Fruit fly (Drosophila melanogaster): ENCODE results near the gene CG1265.
A peak's percentile ranks its signal among the peaks of the same experiment; 100 is the strongest.

CG1265 gene

dm6 chr3L:4254301-4254834 lies at the start of gene CG1265, which contains the start of gene ago (continued):
- TF ChIP-seq az2 (GFP tag; optimal IDR thresholded peaks at IDR 0.05), result peak; percentile 3
- peak; percentile 11 for TF ChIP-seq twi (tag; optimal IDR thresholded peaks at IDR 0.05)
- peak; percentile 15; the same call in 1 of the 2 replicates for TF ChIP-seq sob (GFP tag; IDR thresholded peaks at IDR 0.05)
- TF ChIP-seq knrl (GFP tag; IDR thresholded peaks at IDR 0.05; ENCODE audit: partially characterized antibody), result 0 out of 3 replicates have a peak, but pooled peaks have one; percentile 30
- peak; percentile 82 for TF ChIP-seq NFAT (GFP tag; IDR thresholded peaks at IDR 0.05)
- no peak for TF ChIP-seq pros (GFP tag; optimal IDR thresholded peaks at IDR 0.05)
- no peak for TF ChIP-seq CG1233 (GFP tag; optimal IDR thresholded peaks at IDR 0.05)
- TF ChIP-seq CG30403 (GFP tag; optimal IDR thresholded peaks at IDR 0.05), result peak; percentile 64
- TF ChIP-seq Dbx (GFP tag; IDR thresholded peaks at IDR 0.05), result 0 out of 3 replicates have a peak, but pooled peaks have one; percentile 32
- peak; percentile 80 for TF ChIP-seq CG10543 (GFP tag; optimal IDR thresholded peaks at IDR 0.05)
- no peak for TF ChIP-seq sc (optimal IDR thresholded peaks at IDR 0.05)
- TF ChIP-seq sc (GFP tag; optimal IDR thresholded peaks at IDR 0.05), result no peak
- peak; percentile 9; the same call in 1 of the 2 replicates for TF ChIP-seq CG10366 (GFP tag; IDR thresholded peaks at IDR 0.05)
- peak; percentile 28 for TF ChIP-seq ind (GFP tag; optimal IDR thresholded peaks at IDR 0.05)
- peak; percentile 27 for TF ChIP-seq bab2 (GFP tag; optimal IDR thresholded peaks at IDR 0.05)
- TF ChIP-seq Hsf (GFP tag; optimal IDR thresholded peaks at IDR 0.05), result peak; percentile 5
- peak; percentile 28 for TF ChIP-seq CG10654 (GFP tag; optimal IDR thresholded peaks at IDR 0.05)
- TF ChIP-seq CG33557 (GFP tag; optimal IDR thresholded peaks at IDR 0.05), result peak; percentile 45
- peak; percentile 15; the same call in 1 of the 3 replicates for TF ChIP-seq tgo (GFP tag; IDR thresholded peaks at IDR 0.05)
- TF ChIP-seq CG13296 (GFP tag; optimal IDR thresholded peaks at IDR 0.05), result peak; percentile 40
- TF ChIP-seq D19A (tag; optimal IDR thresholded peaks at IDR 0.05), result peak; percentile 62
- TF ChIP-seq CG17829 (tag; optimal IDR thresholded peaks at IDR 0.05), result peak; percentile 52
- peak; percentile 62 for TF ChIP-seq Nf-YC (tag; optimal IDR thresholded peaks at IDR 0.05)
- TF ChIP-seq CG3847 (GFP tag; IDR thresholded peaks at IDR 0.05), result peak; percentile 12; the same call in 1 of the 2 replicates
- TF ChIP-seq CG31441 (GFP tag; IDR thresholded peaks at IDR 0.05), result peak; percentile 69
- peak; percentile 2 for TF ChIP-seq MTF-1 (GFP tag; optimal IDR thresholded peaks at IDR 0.05; ENCODE audit: borderline replicate concordance)
- TF ChIP-seq CG32532 (GFP tag; IDR thresholded peaks at IDR 0.05), result peak; percentile 8
- peak; percentile 46 for TF ChIP-seq CG9797 (GFP tag; optimal IDR thresholded peaks at IDR 0.05)
- TF ChIP-seq CG18619 (GFP tag; optimal IDR thresholded peaks at IDR 0.05), result peak; percentile 15
- TF ChIP-seq bcd (GFP tag; optimal IDR thresholded peaks at IDR 0.05), result peak; percentile 34
- no peak for TF ChIP-seq tup (GFP tag; optimal IDR thresholded peaks at IDR 0.05)
- peak; percentile 54 for TF ChIP-seq Scr (GFP tag; IDR thresholded peaks at IDR 0.05; ENCODE audit: partially characterized antibody)
- TF ChIP-seq HLHmδ (GFP tag; optimal IDR thresholded peaks at IDR 0.05), result peak; percentile 50
- TF ChIP-seq CG10431 (GFP tag; optimal IDR thresholded peaks at IDR 0.05), result peak; percentile 33
- peak in 1 of 2 experiments; percentile 55 for TF ChIP-seq Hr51 (GFP tag; optimal IDR thresholded peaks at IDR 0.05)
- peak; percentile 21 for TF ChIP-seq CG12155 (GFP tag; optimal IDR thresholded peaks at IDR 0.05)
- TF ChIP-seq lola (GFP tag; optimal IDR thresholded peaks at IDR 0.05), result peak in 1 of 3 experiments; percentile 52
- no peak for TF ChIP-seq CG18011 (GFP tag; optimal IDR thresholded peaks at IDR 0.05)
- TF ChIP-seq CG13424 (tag; optimal IDR thresholded peaks at IDR 0.05), result peak; percentile 57
- no peak for TF ChIP-seq C15 (GFP tag; IDR thresholded peaks at IDR 0.05)
- no peak for TF ChIP-seq CG8089 (GFP tag; optimal IDR thresholded peaks at IDR 0.05)
- TF ChIP-seq Rfx (GFP tag; IDR thresholded peaks at IDR 0.05), result peak; percentile 68
- no peak for TF ChIP-seq lbe (GFP tag; optimal IDR thresholded peaks at IDR 0.05)
- no peak for TF ChIP-seq otp (GFP tag; IDR thresholded peaks at IDR 0.05)
- peak; percentile 29 for TF ChIP-seq Xbp1 (GFP tag; optimal IDR thresholded peaks at IDR 0.05)
- TF ChIP-seq CG2712 (tag; optimal IDR thresholded peaks at IDR 0.05), result peak; percentile 69
- no peak for TF ChIP-seq hbn (GFP tag; IDR thresholded peaks at IDR 0.05; ENCODE audit: partially characterized antibody)
- peak; percentile 34; the same call in 1 of the 2 replicates for TF ChIP-seq vvl (GFP tag; IDR thresholded peaks at IDR 0.05)
- TF ChIP-seq unpg (GFP tag; optimal IDR thresholded peaks at IDR 0.05), result peak; percentile 7
